Fruit fly (Drosophila melanogaster) Kc167 (cell line): ENCODE measurements around the gene Mst33A.

Experiments used
- Myc ChIP-seq: fragments of >200 bp; optimal IDR thresholded peaks from 2 replicates; lab custom pipeline; 2017; ENCODE audit warnings: missing external identifiers
- Sin3A ChIP-seq: fragments of >200 bp; optimal IDR thresholded peaks from 2 replicates; lab custom pipeline; 2018; ENCODE audit warnings: missing external identifiers
- h ChIP-seq: fragments of >200 bp; optimal IDR thresholded peaks from 3 replicates; lab custom pipeline; 2018; ENCODE audit warnings: missing external identifiers
- insv ChIP-seq: fragments of >200 bp; optimal IDR thresholded peaks from 3 replicates; lab custom pipeline; 2018; ENCODE audit warnings: missing external identifiers
- psq ChIP-seq: fragments of >200 bp; optimal IDR thresholded peaks from 2 replicates; lab custom pipeline; 2017; ENCODE audit warnings: missing external identifiers
- ttk ChIP-seq: sonication (Bioruptor generic); optimal IDR thresholded peaks from 2 replicates; lab custom pipeline; 2017; ENCODE audit warnings: missing external identifiers

Gene Mst33A

dm6 chr2L:11586733-11587132 lies at the start of gene Mst33A:
Mst33A (minus strand) TSS chr2L:11586833.
- TF ChIP-seq psq (no peak), h (lab: Kevin White, UChicago) (no peak), insv (no peak), Myc (lab: Kevin White, UChicago) (no peak), Sin3A (lab: Kevin White, UChicago) (no peak), ttk (lab: Kevin White, UChicago) (no peak)

dm6 chr2L:11628292-11628691 lies 41.7 kb upstream of the Mst33A start:
- TF ChIP-seq insv (no peak), psq (no peak), Sin3A (lab: Kevin White, UChicago) (no peak), Myc (lab: Kevin White, UChicago) (no peak), ttk (lab: Kevin White, UChicago) (no peak), h (lab: Kevin White, UChicago) (no peak)

dm6 chr2L:11624190-11624589 lies 37.6 kb upstream of the Mst33A start:
- TF ChIP-seq Sin3A (lab: Kevin White, UChicago) (no peak), ttk (lab: Kevin White, UChicago) (no peak), insv (no peak), Myc (lab: Kevin White, UChicago) (no peak), h (lab: Kevin White, UChicago) (no peak)

- no peak for TF ChIP-seq h (lab: Kevin White, UChicago)
- TF ChIP-seq insv: no peak
- no peak for TF ChIP-seq ttk (lab: Kevin White, UChicago)
- no peak for TF ChIP-seq Myc (lab: Kevin White, UChicago)
- no peak for TF ChIP-seq psq
- no peak for TF ChIP-seq Sin3A (lab: Kevin White, UChicago)
These were observed 25.0 kb upstream of the Mst33A start, which contains the start of gene spag4 for dm6 chr2L:11611672-11612071. spag4 (minus strand) TSS chr2L:11611772.

dm6 chr2L:11591578-11591977 lies 4.9 kb upstream of the Mst33A start, which contains the start of gene Acp33A:
Acp33A (minus strand) TSS chr2L:11591678.
- TF ChIP-seq Myc (lab: Kevin White, UChicago) (no peak), insv (no peak), Sin3A (lab: Kevin White, UChicago) (no peak), ttk (lab: Kevin White, UChicago) (no peak), h (lab: Kevin White, UChicago) (no peak), psq (no peak)

- no peak for TF ChIP-seq ttk (lab: Kevin White, UChicago)
- no peak for TF ChIP-seq Myc (lab: Kevin White, UChicago)
- no peak for TF ChIP-seq Sin3A (lab: Kevin White, UChicago)
- no peak for TF ChIP-seq h (lab: Kevin White, UChicago)
- no peak for TF ChIP-seq psq
- TF ChIP-seq insv: no peak
These were observed 2.4 kb upstream of the Mst33A start for dm6 chr2L:11589064-11589463.

- TF ChIP-seq h (lab: Kevin White, UChicago): no peak
- TF ChIP-seq Sin3A (lab: Kevin White, UChicago): no peak
- no peak for TF ChIP-seq Myc (lab: Kevin White, UChicago)
- TF ChIP-seq psq: no peak
- TF ChIP-seq ttk (lab: Kevin White, UChicago): no peak
- no peak for TF ChIP-seq insv
These were observed 4.9 kb downstream of the Mst33A start, which contains the start of gene kek2 for dm6 chr2L:11581617-11582254. kek2 (plus strand) TSS chr2L:11581937.

dm6 chr2L:11553825-11554224 lies 32.8 kb downstream of the Mst33A start:
- TF ChIP-seq Myc (lab: Kevin White, UChicago) (no peak), insv (no peak), h (lab: Kevin White, UChicago) (no peak), psq (no peak), ttk (lab: Kevin White, UChicago) (no peak), Sin3A (lab: Kevin White, UChicago) (no peak)

dm6 chr2L:11535845-11536244 lies 50.8 kb downstream of the Mst33A start, which contains the start of gene CG43438:
CG43438 (plus strand) TSS chr2L:11536145.
- TF ChIP-seq Myc (lab: Kevin White, UChicago) (no peak), h (lab: Kevin White, UChicago) (no peak), psq (no peak), Sin3A (lab: Kevin White, UChicago) (no peak), ttk (lab: Kevin White, UChicago) (no peak), insv (no peak)
